Worm (Caenorhabditis elegans) whole organism, L3 larva: ENCODE results near the gene skpo-2.

Experiments
- ZK546.5 ChIP-seq: sonication (generic microtip); optimal IDR thresholded peaks from 2 replicates; lab custom pipeline; 2017; ENCODE audit warnings: missing biosample characterization, missing genetic modification characterization
- ama-1 ChIP-seq: fragments of 150-350 bp; optimal IDR thresholded peaks from 2 replicates; lab custom pipeline; 2018
- ceh-16 ChIP-seq: sonication (generic microtip); optimal IDR thresholded peaks from 2 replicates; lab custom pipeline; 2017; ENCODE audit warnings: missing biosample characterization, missing genetic modification characterization
- ceh-28 ChIP-seq: fragments of 150-350 bp; optimal IDR thresholded peaks from 2 replicates; lab custom pipeline; 2014; ENCODE audit warnings: missing biosample characterization, missing genetic modification reagents, missing genetic modification characterization
- ceh-82 ChIP-seq: fragments of 150-350 bp; optimal IDR thresholded peaks from 2 replicates; lab custom pipeline; 2014; ENCODE audit warnings: missing biosample characterization, missing genetic modification characterization
- egl-27 ChIP-seq: sonication (generic microtip); optimal IDR thresholded peaks from 4 replicates; lab custom pipeline; 2017; ENCODE audit warnings: missing biosample characterization, missing genetic modification reagents, missing genetic modification characterization
- egl-5 ChIP-seq: fragments of 150-350 bp; optimal IDR thresholded peaks from 2 replicates; lab custom pipeline; 2017; ENCODE audit warnings: missing biosample characterization, missing genetic modification reagents, missing genetic modification characterization, inconsistent platforms
- elt-1 ChIP-seq: fragments of 150-350 bp; optimal IDR thresholded peaks from 2 replicates; lab custom pipeline; 2014; ENCODE audit warnings: missing biosample characterization, missing genetic modification characterization
- elt-3 ChIP-seq, 3 experiments: fragments of 150-350 bp in 1 of 3; sonication (generic microtip) in 2 of 3; optimal IDR thresholded peaks; 2 replicates in 2 of 3; 4 replicates in 1 of 3; lab custom pipeline; 2014 to 2017; ENCODE audit warnings: missing biosample characterization in 3 of 3, missing genetic modification characterization in 3 of 3
- fos-1 ChIP-seq: fragments of 150-350 bp; optimal IDR thresholded peaks from 2 replicates; lab custom pipeline; 2014; ENCODE audit warnings: missing biosample characterization, missing genetic modification characterization
- hmg-11 ChIP-seq: sonication (generic microtip); optimal IDR thresholded peaks from 2 replicates; lab custom pipeline; 2016; ENCODE audit warnings: missing genetic modification characterization, missing compliant biosample characterization
- jun-1 ChIP-seq: fragments of 150-350 bp; optimal IDR thresholded peaks from 2 replicates; lab custom pipeline; 2014; ENCODE audit warnings: missing biosample characterization, missing genetic modification reagents, missing genetic modification characterization
- lin-15B ChIP-seq: fragments of 150-350 bp; optimal IDR thresholded peaks from 2 replicates; lab custom pipeline; 2014; ENCODE audit warnings: missing biosample characterization, missing genetic modification characterization
- lin-39 ChIP-seq: fragments of 150-350 bp; optimal IDR thresholded peaks from 2 replicates; lab custom pipeline; 2018; ENCODE audit warnings: missing biosample characterization, missing genetic modification reagents, missing genetic modification characterization
- mdl-1 ChIP-seq: fragments of 150-350 bp; optimal IDR thresholded peaks from 2 replicates; lab custom pipeline; 2014; ENCODE audit warnings: missing biosample characterization, missing genetic modification characterization
- mml-1 ChIP-seq: fragments of 150-350 bp; sonication (generic microtip); optimal IDR thresholded peaks from 3 replicates; lab custom pipeline; 2014; ENCODE audit warnings: missing biosample characterization, missing genetic modification characterization
- nfya-1 ChIP-seq: sonication (generic microtip); optimal IDR thresholded peaks from 2 replicates; lab custom pipeline; 2017; ENCODE audit warnings: missing genetic modification characterization, mild to moderate bottlenecking, missing compliant biosample characterization, antibody characterized with exemption, moderate library complexity; ENCODE audit not compliant: insufficient read depth
- nhr-12 ChIP-seq: fragments of 150-350 bp; optimal IDR thresholded peaks from 2 replicates; lab custom pipeline; 2014; ENCODE audit warnings: missing biosample characterization, missing genetic modification characterization
- nhr-23 ChIP-seq: fragments of 150-350 bp; optimal IDR thresholded peaks from 2 replicates; lab custom pipeline; 2014; ENCODE audit warnings: missing biosample characterization, missing genetic modification reagents, missing genetic modification characterization
- nhr-237 ChIP-seq: fragments of 150-350 bp; optimal IDR thresholded peaks from 2 replicates; lab custom pipeline; 2014; ENCODE audit warnings: missing biosample characterization, missing genetic modification characterization
- nhr-25 ChIP-seq: sonication (generic microtip); optimal IDR thresholded peaks from 2 replicates; lab custom pipeline; 2017; ENCODE audit warnings: missing biosample characterization, missing genetic modification characterization
- nhr-43 ChIP-seq: sonication (generic microtip); optimal IDR thresholded peaks from 2 replicates; lab custom pipeline; 2016; ENCODE audit warnings: mild to moderate bottlenecking, missing genetic modification characterization, missing compliant biosample characterization; ENCODE audit not compliant: poor library complexity, severe bottlenecking
- nhr-76 ChIP-seq: fragments of 150-350 bp; sonication (generic microtip); optimal IDR thresholded peaks from 5 replicates; lab custom pipeline; 2014; ENCODE audit warnings: missing biosample characterization, missing genetic modification characterization
- nhr-77 ChIP-seq: fragments of 150-350 bp; optimal IDR thresholded peaks from 2 replicates; lab custom pipeline; 2014; ENCODE audit warnings: missing biosample characterization, missing genetic modification characterization
- pha-4 ChIP-seq: fragments of 150-350 bp; optimal IDR thresholded peaks from 2 replicates; lab custom pipeline; 2014; ENCODE audit warnings: missing biosample characterization, missing genetic modification reagents, missing genetic modification characterization
- pqm-1 ChIP-seq: fragments of 150-350 bp; optimal IDR thresholded peaks from 2 replicates; lab custom pipeline; 2017; ENCODE audit warnings: missing biosample characterization, missing genetic modification characterization, inconsistent platforms
- sea-2 ChIP-seq: fragments of 150-350 bp; sonication (generic microtip); optimal IDR thresholded peaks from 4 replicates; lab custom pipeline; 2014; ENCODE audit warnings: missing biosample characterization, missing genetic modification reagents, missing genetic modification characterization
- snpc-4 ChIP-seq: fragments of 150-350 bp; optimal IDR thresholded peaks from 2 replicates; lab custom pipeline; 2014; ENCODE audit warnings: missing biosample characterization, missing genetic modification characterization
- tbx-2 ChIP-seq: sonication (generic microtip); optimal IDR thresholded peaks from 2 replicates; lab custom pipeline; 2016; ENCODE audit warnings: mild to moderate bottlenecking, missing genetic modification characterization, missing compliant biosample characterization
- unc-62 ChIP-seq: fragments of 150-350 bp; sonication (generic microtip); optimal IDR thresholded peaks from 4 replicates; lab custom pipeline; 2014; ENCODE audit warnings: missing biosample characterization, missing genetic modification reagents, missing genetic modification characterization
- zag-1 ChIP-seq: fragments of 150-350 bp; optimal IDR thresholded peaks from 2 replicates; lab custom pipeline; 2014; ENCODE audit warnings: missing biosample characterization, missing genetic modification characterization
- ztf-11 ChIP-seq: fragments of 150-350 bp; optimal IDR thresholded peaks from 2 replicates; lab custom pipeline; 2014; ENCODE audit warnings: missing biosample characterization, missing genetic modification characterization
- ztf-4 ChIP-seq: fragments of 150-350 bp; optimal IDR thresholded peaks from 2 replicates; lab custom pipeline; 2014; ENCODE audit warnings: missing biosample characterization, missing genetic modification characterization

The skpo-2 gene

ce11 chrII:3445285-3445806, 9.0 kb upstream of the skpo-2 start, which contains the start of the genes C16C8.5 and C16C8.16:
C16C8.5 (minus strand) TSS chrII:3445385.
C16C8.16 (plus strand) TSS chrII:3445756.
- TF ChIP-seq nhr-23 (tag; lab: Kevin White, UChicago) (no peak), elt-1 (no peak), jun-1 (tag; lab: Kevin White, UChicago) (no peak), ceh-28 (tag; lab: Kevin White, UChicago) (no peak), ztf-11 (tag; lab: Kevin White, UChicago) (no peak), unc-62 (GFP tag; lab: Kevin White, UChicago) (no peak), mdl-1 (tag; lab: Kevin White, UChicago) (no peak), snpc-4 (tag; lab: Kevin White, UChicago) (no peak), fos-1 (tag; lab: Kevin White, UChicago) (no peak), pha-4 (no peak), ama-1 (lab: Kevin White, UChicago) (no peak), lin-39 (tag; lab: Kevin White, UChicago) (no peak), nhr-25 (tag; lab: Kevin White, UChicago) (no peak), lin-15B (tag; lab: Kevin White, UChicago) (no peak), nhr-12 (tag; lab: Kevin White, UChicago) (no peak), ztf-4 (tag; lab: Kevin White, UChicago) (no peak), nhr-43 (no peak)

- TF ChIP-seq pha-4: no peak
- no peak for TF ChIP-seq hmg-11 (tag; lab: Kevin White, UChicago)
- TF ChIP-seq unc-62 (GFP tag; lab: Kevin White, UChicago): no peak
- no peak for TF ChIP-seq ZK546.5 (tag; lab: Kevin White, UChicago)
- TF ChIP-seq nhr-77 (tag; lab: Kevin White, UChicago): no peak
- TF ChIP-seq ceh-28 (tag; lab: Kevin White, UChicago): no peak
- no peak for TF ChIP-seq nhr-237 (tag; lab: Kevin White, UChicago)
- no peak for TF ChIP-seq jun-1 (tag; lab: Kevin White, UChicago)
Observed at ce11 chrII:3444280-3444679, 8.0 kb upstream of the skpo-2 start, which contains the start of gene C16C8.4. C16C8.4 (minus strand) TSS chrII:3444380.

ce11 chrII:3443154-3443553, 6.8 kb upstream of the skpo-2 start, which contains the start of gene C16C8.22:
C16C8.22 (minus strand) TSS chrII:3443254.
- no peak for TF ChIP-seq nfya-1 (tag; lab: Kevin White, UChicago)
- TF ChIP-seq jun-1 (tag; lab: Kevin White, UChicago): no peak
- TF ChIP-seq lin-15B (tag; lab: Kevin White, UChicago): no peak
- TF ChIP-seq ama-1 (lab: Kevin White, UChicago): no peak
- TF ChIP-seq egl-5 (tag; lab: Kevin White, UChicago): no peak
- TF ChIP-seq ztf-11 (tag; lab: Kevin White, UChicago): no peak
- no peak for TF ChIP-seq ZK546.5 (tag; lab: Kevin White, UChicago)
- no peak for TF ChIP-seq sea-2 (GFP tag; lab: Kevin White, UChicago)
- no peak for TF ChIP-seq nhr-43
- no peak for TF ChIP-seq ceh-16 (tag; lab: Kevin White, UChicago)
- TF ChIP-seq mml-1 (tag; lab: Kevin White, UChicago): no peak
- TF ChIP-seq egl-27 (tag; lab: Kevin White, UChicago): no peak
- no peak for TF ChIP-seq ceh-82
- TF ChIP-seq nhr-237 (tag; lab: Kevin White, UChicago): no peak
- TF ChIP-seq elt-1: no peak

- no peak for TF ChIP-seq nhr-43
- TF ChIP-seq egl-5 (tag; lab: Kevin White, UChicago): no peak
- no peak for TF ChIP-seq nhr-237 (tag; lab: Kevin White, UChicago)
- no peak for TF ChIP-seq hmg-11 (tag; lab: Kevin White, UChicago)
- no peak for TF ChIP-seq nhr-77 (tag; lab: Kevin White, UChicago)
- no peak for TF ChIP-seq pqm-1
- TF ChIP-seq tbx-2 (tag; lab: Kevin White, UChicago): no peak
- no peak for TF ChIP-seq nhr-76 (tag; lab: Kevin White, UChicago)
- TF ChIP-seq zag-1: no peak
- TF ChIP-seq ztf-11 (tag; lab: Kevin White, UChicago): no peak
- no peak for TF ChIP-seq unc-62 (GFP tag; lab: Kevin White, UChicago)
- TF ChIP-seq nfya-1 (tag; lab: Kevin White, UChicago): no peak
- no peak for TF ChIP-seq nhr-12 (tag; lab: Kevin White, UChicago)
- TF ChIP-seq elt-3 (tag; optimal IDR thresholded peaks at IDR 0.05; lab: Kevin White, UChicago): no peak
Observed at ce11 chrII:3441377-3441776, 5.1 kb upstream of the skpo-2 start, which contains the start of gene C16C8.27. C16C8.27 (plus strand) TSS chrII:3441677.
